Fruit fly (Drosophila melanogaster) S2 (cell line): ENCODE measurements around the gene CG42272.
A peak's percentile ranks its signal among the peaks of the same experiment; 100 is the strongest.

Source experiments
- CG8478 ChIP-seq: fragments of >200 bp; optimal IDR thresholded peaks from 2 replicates; lab custom pipeline; 2018
- CTCF ChIP-seq, 2 experiments: fragments of >200 bp; optimal IDR thresholded peaks; 2 replicates each; lab custom pipeline; 2018

CG42272 gene

dm6 chr3L:5813016-5813415 lies 10.2 kb downstream of the CG42272 start, which contains the start of gene mad2:
Gene mad2, minus strand, starts transcription at chr3L:5813093.
- no peak for TF ChIP-seq CG8478 (lab: Kevin White, UChicago)
- TF ChIP-seq CTCF (optimal IDR thresholded peaks at IDR 0.05; lab: Kevin White, UChicago): peak; percentile 42 to 64

dm6 chr3L:5817177-5817576 lies 14.3 kb downstream of the CG42272 start:
- no peak for TF ChIP-seq CTCF (optimal IDR thresholded peaks at IDR 0.05; lab: Kevin White, UChicago)
- no peak for TF ChIP-seq CG8478 (lab: Kevin White, UChicago)

DNA sequence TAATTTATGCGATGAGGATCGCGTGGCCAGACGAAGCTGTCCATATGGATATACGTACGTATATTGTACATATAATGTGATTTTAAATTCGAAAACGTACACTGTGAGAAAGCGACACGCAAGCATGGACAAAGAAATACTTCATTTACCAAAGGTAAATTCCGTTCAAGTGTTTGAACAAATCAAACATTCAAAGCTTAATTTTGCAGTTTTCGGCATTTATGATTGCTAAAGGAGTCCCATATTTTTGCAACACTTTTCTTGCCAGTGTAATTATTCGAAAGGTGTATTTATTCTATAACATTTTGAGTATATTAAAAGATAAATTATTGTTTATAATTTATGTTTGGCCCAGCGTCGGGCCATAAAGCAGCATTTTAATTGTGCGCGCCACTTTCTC lies 16.5 kb downstream of the CG42272 start:
- TF ChIP-seq CG8478 (lab: Kevin White, UChicago): no peak

DNA sequence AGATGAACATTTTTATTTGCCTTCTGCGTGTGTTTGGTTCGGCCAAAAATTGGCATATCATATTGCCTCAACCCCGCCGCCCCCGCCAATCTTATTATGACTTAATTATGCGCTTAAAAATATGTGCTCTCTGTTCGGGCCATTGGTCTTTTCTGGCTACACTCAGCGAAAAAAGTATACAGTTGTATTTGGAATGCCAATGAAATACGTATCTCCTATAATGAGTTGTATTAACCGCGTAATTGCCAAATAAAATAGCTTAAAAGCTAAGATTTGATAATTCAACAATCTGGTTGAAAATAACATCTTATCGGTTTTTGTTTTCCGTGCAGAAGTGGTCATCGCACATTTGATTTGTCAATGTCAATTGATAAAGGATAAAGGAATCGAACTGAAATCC lies 17.2 kb downstream of the CG42272 start:
- TF ChIP-seq CTCF (optimal IDR thresholded peaks at IDR 0.05; lab: Kevin White, UChicago): no peak
- no peak for TF ChIP-seq CG8478 (lab: Kevin White, UChicago)

DNA sequence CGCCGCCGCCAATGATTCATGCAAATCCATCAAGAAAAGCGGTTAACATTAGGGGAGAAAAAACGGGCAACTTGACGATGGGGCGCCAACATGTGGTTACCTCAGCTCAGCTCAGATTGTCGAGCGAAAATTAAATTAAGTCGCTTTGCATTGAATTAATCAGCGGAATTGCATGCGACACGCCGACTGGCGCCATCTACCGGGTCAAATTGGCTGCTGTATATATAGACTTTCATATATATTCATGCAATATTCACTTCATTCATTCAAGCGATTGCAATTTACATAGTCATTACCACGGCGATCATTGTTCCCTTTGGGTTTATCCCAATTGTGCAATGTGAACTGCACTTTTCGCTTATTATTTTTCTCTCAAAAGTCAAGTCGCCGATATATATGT lies 18.0 kb downstream of the CG42272 start:
- TF ChIP-seq CG8478 (lab: Kevin White, UChicago) (no peak), CTCF (optimal IDR thresholded peaks at IDR 0.05; lab: Kevin White, UChicago) (peak; percentile 65 to 69)

DNA sequence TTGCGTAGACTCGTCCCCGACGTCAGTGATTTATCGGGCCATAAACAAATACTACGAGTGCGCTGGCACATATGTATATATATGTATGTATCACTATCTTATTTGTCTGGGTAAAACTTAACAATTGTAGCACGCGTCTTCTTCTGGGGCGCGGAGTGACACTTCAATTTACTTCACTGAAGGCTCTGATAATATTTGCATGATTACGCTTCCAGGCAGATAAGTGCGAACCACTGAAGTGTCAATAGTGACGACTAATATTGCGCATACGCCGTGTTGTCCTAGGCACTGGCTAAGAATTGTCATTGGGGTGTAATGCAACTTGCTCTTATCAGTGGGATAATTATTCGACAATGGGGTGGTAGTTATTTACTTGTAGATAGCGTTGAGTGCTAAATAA lies 18.7 kb downstream of the CG42272 start:
- TF ChIP-seq CG8478 (lab: Kevin White, UChicago): no peak
- TF ChIP-seq CTCF (optimal IDR thresholded peaks at IDR 0.05; lab: Kevin White, UChicago): no peak

- TF ChIP-seq CG8478 (lab: Kevin White, UChicago): no peak
- no peak for TF ChIP-seq CTCF (optimal IDR thresholded peaks at IDR 0.05; lab: Kevin White, UChicago)
These were observed 21.1 kb downstream of the CG42272 start for dm6 chr3L:5823763-5824445.

dm6 chr3L:5825483-5825882 lies 22.6 kb downstream of the CG42272 start:
- no peak for TF ChIP-seq CTCF (optimal IDR thresholded peaks at IDR 0.05; lab: Kevin White, UChicago)
- TF ChIP-seq CG8478 (lab: Kevin White, UChicago): no peak

DNA sequence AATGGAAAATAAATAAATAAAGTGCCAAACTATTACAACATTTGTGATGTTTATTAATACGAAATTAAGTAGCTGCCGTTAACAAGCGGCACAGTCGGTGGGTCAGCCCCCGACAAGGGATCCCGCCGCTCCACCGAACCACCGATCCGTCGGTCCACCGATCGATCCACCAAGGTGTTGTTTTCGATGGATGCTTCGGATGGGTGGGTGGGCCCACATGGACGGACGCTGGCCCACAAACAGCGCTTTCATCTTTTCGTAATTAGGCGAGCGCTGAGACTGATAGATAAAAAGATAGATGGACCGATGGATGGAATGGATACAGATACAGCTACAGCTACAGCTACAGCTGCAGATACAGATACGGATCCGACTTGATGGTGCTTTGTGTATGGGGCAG lies 25.4 kb downstream of the CG42272 start:
- TF ChIP-seq CG8478 (lab: Kevin White, UChicago): no peak
- no peak for TF ChIP-seq CTCF (optimal IDR thresholded peaks at IDR 0.05; lab: Kevin White, UChicago)

- TF ChIP-seq CG8478 (lab: Kevin White, UChicago) (no peak), CTCF (optimal IDR thresholded peaks at IDR 0.05; lab: Kevin White, UChicago) (no peak)
These were observed 25.9 kb downstream of the CG42272 start for dm6 chr3L:5828684-5829083.

dm6 chr3L:5830649-5831048 lies 27.8 kb downstream of the CG42272 start:
- TF ChIP-seq CTCF (optimal IDR thresholded peaks at IDR 0.05; lab: Kevin White, UChicago) (no peak), CG8478 (lab: Kevin White, UChicago) (no peak)

dm6 chr3L:5831890-5832289 lies 29.1 kb downstream of the CG42272 start:
- TF ChIP-seq CTCF (optimal IDR thresholded peaks at IDR 0.05; lab: Kevin White, UChicago) (no peak), CG8478 (lab: Kevin White, UChicago) (no peak)

DNA sequence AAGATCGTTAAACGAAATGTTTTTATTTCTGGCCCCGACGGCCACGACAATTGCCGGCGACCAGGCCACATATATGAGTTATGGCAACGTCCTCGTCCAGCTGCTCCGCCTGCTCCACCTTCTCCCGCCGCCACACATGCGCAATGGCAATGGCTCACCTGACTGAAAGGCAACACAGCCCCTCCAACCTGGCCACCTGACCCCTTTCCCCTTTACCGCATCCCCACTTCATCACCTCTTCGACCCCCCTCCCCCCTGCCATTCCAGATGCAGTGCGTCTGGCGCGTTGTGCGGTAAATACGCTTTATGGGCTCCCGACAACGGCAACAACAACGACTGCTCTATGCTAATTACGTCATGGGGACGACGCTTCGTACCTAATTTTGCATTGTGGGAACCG lies 30.9 kb downstream of the CG42272 start:
- TF ChIP-seq CG8478 (lab: Kevin White, UChicago) (no peak), CTCF (optimal IDR thresholded peaks at IDR 0.05; lab: Kevin White, UChicago) (no peak)

- TF ChIP-seq CG8478 (lab: Kevin White, UChicago): no peak
- no peak for TF ChIP-seq CTCF (optimal IDR thresholded peaks at IDR 0.05; lab: Kevin White, UChicago)
These were observed 31.4 kb downstream of the CG42272 start for dm6 chr3L:5834245-5834644.

- TF ChIP-seq CG8478 (lab: Kevin White, UChicago) (no peak), CTCF (optimal IDR thresholded peaks at IDR 0.05; lab: Kevin White, UChicago) (no peak)
These were observed 32.0 kb downstream of the CG42272 start for dm6 chr3L:5834798-5835197.

DNA sequence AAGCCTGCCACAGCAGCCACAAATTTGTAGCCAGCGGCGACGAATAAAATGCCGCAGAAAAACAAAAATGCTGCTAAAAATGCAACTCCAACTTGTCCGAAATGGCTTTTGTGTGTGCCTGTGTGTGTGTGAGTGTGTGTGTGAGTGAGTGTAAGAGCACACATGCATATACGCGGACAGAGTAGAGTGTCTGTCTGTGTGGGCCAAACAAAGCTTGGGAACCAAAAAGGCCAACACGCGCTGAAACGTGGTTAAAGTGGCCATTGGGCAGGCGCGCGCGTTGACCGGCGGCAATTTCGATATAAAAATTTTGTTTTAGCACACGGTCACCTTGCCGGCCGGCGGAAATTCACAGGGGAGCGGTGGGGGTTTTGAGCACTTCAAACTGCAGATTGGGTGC lies 32.6 kb downstream of the CG42272 start:
- TF ChIP-seq CG8478 (lab: Kevin White, UChicago): no peak
- no peak for TF ChIP-seq CTCF (optimal IDR thresholded peaks at IDR 0.05; lab: Kevin White, UChicago)
